Fruit fly (Drosophila melanogaster): ENCODE measurements around the gene Rga.
A peak's percentile ranks its signal among the peaks of the same experiment; 100 is the strongest.

Rga gene

dm6 chr3R:5606477-5606876 is 6.4 kb downstream of the Rga start, which contains the start of gene asl (continued):
- 0 out of 4 replicates have a peak, but pooled peaks have one; percentile 58 for TF ChIP-seq chinmo (GFP tag; IDR thresholded peaks at IDR 0.05; ENCODE audit: partially characterized antibody)
- no peak for TF ChIP-seq CG2129 (GFP tag; IDR thresholded peaks at IDR 0.05; ENCODE audit: partially characterized antibody)
- no peak for TF ChIP-seq CG14965 (GFP tag; optimal IDR thresholded peaks at IDR 0.05; ENCODE audit: borderline replicate concordance)
- TF ChIP-seq bab2 (GFP tag; optimal IDR thresholded peaks at IDR 0.05): peak; percentile 36
- peak; percentile 65 for TF ChIP-seq Ptx1 (GFP tag; IDR thresholded peaks at IDR 0.05)
- TF ChIP-seq CG3065 (GFP tag; optimal IDR thresholded peaks at IDR 0.05): peak; percentile 19
- peak; percentile 31 for TF ChIP-seq fu2 (GFP tag; optimal IDR thresholded peaks at IDR 0.05)
- peak; percentile 86 for TF ChIP-seq MBD-R2 (GFP tag; IDR thresholded peaks at IDR 0.05)
- TF ChIP-seq Awh (GFP tag; IDR thresholded peaks at IDR 0.05): 0 out of 2 replicates have a peak, but pooled peaks have one; percentile 21
- peak; percentile 61 for TF ChIP-seq CG18262 (tag; optimal IDR thresholded peaks at IDR 0.05)
- peak; percentile 44 for TF ChIP-seq CG10209 (GFP tag; optimal IDR thresholded peaks at IDR 0.05)
- TF ChIP-seq p53 (GFP tag; optimal IDR thresholded peaks at IDR 0.05): no peak
- peak; percentile 50; the same call in 1 of the 2 replicates for TF ChIP-seq stc (GFP tag; IDR thresholded peaks at IDR 0.05)
- TF ChIP-seq Tbp (GFP tag; optimal IDR thresholded peaks at IDR 0.05): peak; percentile 2
- TF ChIP-seq CG12391 (tag; optimal IDR thresholded peaks at IDR 0.05): peak; percentile 78
- no peak for TF ChIP-seq h (optimal IDR thresholded peaks at IDR 0.05)
- peak; percentile 37 for TF ChIP-seq CG4707 (GFP tag; optimal IDR thresholded peaks at IDR 0.05)
- peak; percentile 41 for TF ChIP-seq CG15479 (GFP tag; optimal IDR thresholded peaks at IDR 0.05)
- peak; percentile 68 for TF ChIP-seq Abd-B (GFP tag; optimal IDR thresholded peaks at IDR 0.05)
- peak; percentile 41 for TF ChIP-seq CG9727 (GFP tag; optimal IDR thresholded peaks at IDR 0.05)
- TF ChIP-seq fru (optimal IDR thresholded peaks at IDR 0.05): no peak
- peak; percentile 63 for TF ChIP-seq CG8765 (GFP tag; IDR thresholded peaks at IDR 0.05)
- TF ChIP-seq Oli (tag; optimal IDR thresholded peaks at IDR 0.05): peak; percentile 60
- TF ChIP-seq Max (GFP tag; optimal IDR thresholded peaks at IDR 0.05): peak; percentile 57
- peak; percentile 43 for TF ChIP-seq Fer2 (tag; optimal IDR thresholded peaks at IDR 0.05)
- no peak for TF ChIP-seq Ravus (GFP tag; IDR thresholded peaks at IDR 0.05)
- TF ChIP-seq shn (GFP tag; optimal IDR thresholded peaks at IDR 0.05): peak; percentile 25
- TF ChIP-seq HLH3B (GFP tag; IDR thresholded peaks at IDR 0.05): no peak
- peak; percentile 14 for TF ChIP-seq pb (GFP tag; optimal IDR thresholded peaks at IDR 0.05)
- peak in 1 of 2 experiments; percentile 77 for TF ChIP-seq insv (GFP tag; optimal IDR thresholded peaks at IDR 0.05)
- TF ChIP-seq CG8089 (GFP tag; optimal IDR thresholded peaks at IDR 0.05): peak; percentile 42
- no peak for TF ChIP-seq sna (GFP tag; IDR thresholded peaks at IDR 0.05; ENCODE audit: partially characterized antibody)
- TF ChIP-seq HLH54F (GFP tag; optimal IDR thresholded peaks at IDR 0.05): peak; percentile 60
- peak; percentile 33 for TF ChIP-seq CG8944 (GFP tag; optimal IDR thresholded peaks at IDR 0.05)
- TF ChIP-seq toy (GFP tag; IDR thresholded peaks at IDR 0.05): no peak
- peak; percentile 5 for TF ChIP-seq CG6765 (GFP tag; optimal IDR thresholded peaks at IDR 0.05)
- TF ChIP-seq bcd (GFP tag; optimal IDR thresholded peaks at IDR 0.05): peak; percentile 62
- TF ChIP-seq chif (GFP tag; optimal IDR thresholded peaks at IDR 0.05): peak; percentile 8 to 59
- no peak for TF ChIP-seq sc (optimal IDR thresholded peaks at IDR 0.05)
- no peak for TF ChIP-seq sc (GFP tag; optimal IDR thresholded peaks at IDR 0.05)
- TF ChIP-seq CG10274 (GFP tag; optimal IDR thresholded peaks at IDR 0.05): no peak
- peak; percentile 58 for TF ChIP-seq Mad (GFP tag; optimal IDR thresholded peaks at IDR 0.05)
- TF ChIP-seq CG9932 (GFP tag; IDR thresholded peaks at IDR 0.05): peak; percentile 56
- TF ChIP-seq CG6683 (GFP tag; optimal IDR thresholded peaks at IDR 0.05): peak; percentile 19
- no peak for TF ChIP-seq TFAM (GFP tag; optimal IDR thresholded peaks at IDR 0.05)
- TF ChIP-seq NC2β (GFP tag; optimal IDR thresholded peaks at IDR 0.05): peak; percentile 55
- TF ChIP-seq CG2116 (GFP tag; optimal IDR thresholded peaks at IDR 0.05): peak; percentile 85
- TF ChIP-seq CG18619 (GFP tag; optimal IDR thresholded peaks at IDR 0.05): peak; percentile 56
- TF ChIP-seq CG11695 (GFP tag; IDR thresholded peaks at IDR 0.05): peak; percentile 35; the same call in 1 of the 3 replicates
- TF ChIP-seq gem (tag; optimal IDR thresholded peaks at IDR 0.05): peak; percentile 79
- peak; percentile 54; the same call in 1 of the 2 replicates for TF ChIP-seq CG11085 (GFP tag; IDR thresholded peaks at IDR 0.05)
- TF ChIP-seq croc (GFP tag; conservative IDR thresholded peaks at IDR 0.05): peak; percentile 18; the same call in 1 of the 3 replicates

Measured in whole organism, embryonic.